Fruit fly (Drosophila melanogaster) whole organism, embryonic: ENCODE measurements around the gene CG3999.

Source experiments
- ATbp ChIP-seq: fragments of 200-800 bp; sonication (Bioruptor generic); optimal IDR thresholded peaks from 2 replicates; lab custom pipeline; 2017; ENCODE audit warnings: missing biosample characterization, mild to moderate bottlenecking, missing genetic modification characterization, missing genetic modification reagents
- Atf3 ChIP-seq: fragments of 200-800 bp; sonication (Bioruptor generic); optimal IDR thresholded peaks from 3 replicates; lab custom pipeline; 2016; ENCODE audit warnings: missing biosample characterization, missing genetic modification characterization
- BtbVII ChIP-seq: fragments of 200-800 bp; sonication (Bioruptor generic); optimal IDR thresholded peaks from 3 replicates; lab custom pipeline; 2017; ENCODE audit warnings: missing biosample characterization, mild to moderate bottlenecking, missing genetic modification characterization
- CG11723 ChIP-seq: fragments of 200-800 bp; sonication (Bioruptor generic); optimal IDR thresholded peaks from 2 replicates; lab custom pipeline; 2017; ENCODE audit warnings: missing biosample characterization, mild to moderate bottlenecking, missing genetic modification characterization
- CG14710 ChIP-seq: fragments of 200-800 bp; sonication (Bioruptor generic); optimal IDR thresholded peaks from 3 replicates; lab custom pipeline; 2019; ENCODE audit warnings: missing biosample characterization, mild to moderate bottlenecking, missing genetic modification characterization, moderate library complexity
- CG15073 ChIP-seq: fragments of 200-800 bp; sonication (Bioruptor generic); optimal IDR thresholded peaks from 2 replicates; lab custom pipeline; 2016; ENCODE audit warnings: missing biosample characterization, missing genetic modification characterization
- CG15269 ChIP-seq: fragments of 200-800 bp; sonication (Bioruptor generic); optimal IDR thresholded peaks from 2 replicates; lab custom pipeline; 2018; ENCODE audit warnings: missing biosample characterization, mild to moderate bottlenecking, missing genetic modification characterization, moderate library complexity
- CG17612 ChIP-seq: fragments of 200-800 bp; sonication (Bioruptor generic); IDR thresholded peaks from 2 replicates; pipeline ENCODE4 v1.3.6; 2022; ENCODE audit warnings: missing biosample characterization, missing genetic modification characterization
- CG18262 ChIP-seq: fragments of 200-800 bp; optimal IDR thresholded peaks from 3 replicates; lab custom pipeline; 2019; ENCODE audit warnings: missing biosample characterization, mild to moderate bottlenecking, missing genetic modification characterization, moderate library complexity
- CG18476 ChIP-seq: fragments of 200-800 bp; sonication (Bioruptor generic); optimal IDR thresholded peaks from 2 replicates; lab custom pipeline; 2016; ENCODE audit warnings: missing biosample characterization, mild to moderate bottlenecking, missing genetic modification characterization
- CG4282 ChIP-seq: fragments of 200-800 bp; sonication (Bioruptor generic); optimal IDR thresholded peaks from 2 replicates; lab custom pipeline; 2016; ENCODE audit warnings: missing biosample characterization, missing genetic modification characterization
- CG4404 ChIP-seq: fragments of 200-800 bp; sonication (Bioruptor generic); IDR thresholded peaks from 2 replicates; pipeline ENCODE4 v1.3.6; 2022; ENCODE audit warnings: missing biosample characterization, missing genetic modification characterization
- CG4707 ChIP-seq: fragments of 200-800 bp; sonication (Bioruptor generic); optimal IDR thresholded peaks from 2 replicates; lab custom pipeline; 2018; ENCODE audit warnings: missing biosample characterization, mild to moderate bottlenecking, missing genetic modification characterization, moderate library complexity
- CG7928 ChIP-seq: fragments of 200-800 bp; sonication (Bioruptor generic); optimal IDR thresholded peaks from 2 replicates; lab custom pipeline; 2017; ENCODE audit warnings: missing biosample characterization, mild to moderate bottlenecking, missing genetic modification characterization
- CG7987 ChIP-seq: fragments of 200-800 bp; sonication (Bioruptor generic); optimal IDR thresholded peaks from 2 replicates; lab custom pipeline; 2018; ENCODE audit warnings: missing biosample characterization, mild to moderate bottlenecking, missing genetic modification characterization, moderate library complexity
- CG8478 ChIP-seq: fragments of >200 bp; optimal IDR thresholded peaks from 2 replicates; lab custom pipeline; 2018
- CG9817 ChIP-seq: fragments of 200-800 bp; sonication (Bioruptor generic); optimal IDR thresholded peaks from 2 replicates; lab custom pipeline; 2018; ENCODE audit warnings: missing biosample characterization, mild to moderate bottlenecking, missing genetic modification characterization, moderate library complexity
- Dbx ChIP-seq: fragments of 200-800 bp; sonication (Bioruptor generic); IDR thresholded peaks from 3 replicates; pipeline ENCODE4 v1.3.6; 2022; ENCODE audit warnings: missing biosample characterization, missing genetic modification characterization
- E2f1 ChIP-seq: fragments of 200-800 bp; sonication (Bioruptor generic); IDR thresholded peaks from 2 replicates; pipeline ENCODE4 v1.3.6; 2022; ENCODE audit warnings: missing biosample characterization, missing genetic modification characterization
- Eip74EF ChIP-seq, 2 experiments: fragments of 200-800 bp in 1 of 2; fragments of >200 bp in 1 of 2; sonication (Bioruptor generic) in 1 of 2; optimal IDR thresholded peaks; 2 replicates each; lab custom pipeline; 2017 to 2019; ENCODE audit warnings: missing biosample characterization in 2 of 2, missing genetic modification characterization in 2 of 2, mild to moderate bottlenecking in 1 of 2, moderate library complexity in 1 of 2
- Fer1 ChIP-seq: fragments of 200-800 bp; sonication (Bioruptor generic); optimal IDR thresholded peaks from 2 replicates; lab custom pipeline; 2017; ENCODE audit warnings: missing biosample characterization, mild to moderate bottlenecking, missing genetic modification characterization
- Med ChIP-seq: fragments of 200-800 bp; sonication (Bioruptor generic); peaks from one replicate; lab custom pipeline; 2016; ENCODE audit warnings: missing biosample characterization, missing genetic modification characterization, mild to moderate bottlenecking, inconsistent platforms, moderate library complexity
- Side ChIP-seq: fragments of 200-800 bp; sonication (Bioruptor generic); optimal IDR thresholded peaks from 2 replicates; lab custom pipeline; 2016; ENCODE audit warnings: missing biosample characterization, missing genetic modification characterization
- Stat92E ChIP-seq, 3 experiments: fragments of >200 bp in 2 of 3; fragments of 200-800 bp in 1 of 3; sonication (Bioruptor generic) in 1 of 3; optimal IDR thresholded peaks; 2 replicates each; lab custom pipeline; 2017 to 2019; ENCODE audit warnings: missing biosample characterization in 3 of 3, missing genetic modification characterization in 3 of 3, mild to moderate bottlenecking in 1 of 3, moderate library complexity in 1 of 3
- Trl ChIP-seq, 3 experiments: fragments of >200 bp in 2 of 3; fragments of 200-800 bp in 1 of 3; sonication (Bioruptor generic) in 1 of 3; optimal IDR thresholded peaks; 2 replicates in 1 of 3; 3 replicates in 2 of 3; lab custom pipeline; 2016 to 2017; ENCODE audit warnings: missing biosample characterization in 1 of 3, missing genetic modification characterization in 1 of 3
- cg ChIP-seq: fragments of 200-800 bp; sonication (Bioruptor generic); optimal IDR thresholded peaks from 3 replicates; lab custom pipeline; 2019; ENCODE audit warnings: missing biosample characterization, mild to moderate bottlenecking, missing genetic modification characterization, moderate library complexity
- gsb ChIP-seq: fragments of 200-800 bp; sonication (Bioruptor generic); IDR thresholded peaks from 2 replicates; pipeline ENCODE4 v1.3.6; 2022; ENCODE audit warnings: missing biosample characterization, missing genetic modification characterization
- hbn ChIP-seq: fragments of 200-800 bp; sonication (Bioruptor generic); IDR thresholded peaks from 2 replicates; pipeline ENCODE4 v1.3.6; 2022; ENCODE audit warnings: missing biosample characterization, missing genetic modification characterization; ENCODE audit not compliant: partially characterized antibody
- klu ChIP-seq: fragments of 200-800 bp; sonication (Bioruptor generic); IDR thresholded peaks from 2 replicates; pipeline ENCODE4 v1.3.6; 2022; ENCODE audit warnings: missing biosample characterization, missing genetic modification characterization
- lbe ChIP-seq: fragments of 200-800 bp; sonication (Bioruptor generic); optimal IDR thresholded peaks from 2 replicates; lab custom pipeline; 2016; ENCODE audit warnings: missing biosample characterization, mild to moderate bottlenecking, missing genetic modification characterization
- lola ChIP-seq, 3 experiments: fragments of >200 bp in 2 of 3; fragments of 200-800 bp in 1 of 3; sonication (Bioruptor generic) in 1 of 3; optimal IDR thresholded peaks; 2 replicates each; lab custom pipeline; 2017 to 2019; ENCODE audit warnings: missing biosample characterization in 3 of 3, missing genetic modification characterization in 3 of 3, mild to moderate bottlenecking in 1 of 3, moderate library complexity in 1 of 3
- nau ChIP-seq: fragments of 200-800 bp; sonication (Bioruptor generic); optimal IDR thresholded peaks from 3 replicates; lab custom pipeline; 2017; ENCODE audit warnings: missing biosample characterization, mild to moderate bottlenecking, missing genetic modification characterization, missing genetic modification reagents
- nerfin-1 ChIP-seq: fragments of 200-800 bp; sonication (Bioruptor generic); optimal IDR thresholded peaks from 3 replicates; lab custom pipeline; 2019; ENCODE audit warnings: missing biosample characterization, mild to moderate bottlenecking, missing genetic modification characterization, moderate library complexity
- p53 ChIP-seq: fragments of 200-800 bp; sonication (Bioruptor generic); optimal IDR thresholded peaks from 2 replicates; lab custom pipeline; 2016; ENCODE audit warnings: missing biosample characterization, missing genetic modification characterization
- pfk ChIP-seq: fragments of 200-800 bp; sonication (Bioruptor generic); optimal IDR thresholded peaks from 2 replicates; lab custom pipeline; 2018; ENCODE audit warnings: missing biosample characterization, mild to moderate bottlenecking, missing genetic modification characterization, moderate library complexity
- phol ChIP-seq: fragments of 200-800 bp; sonication (Bioruptor generic); optimal IDR thresholded peaks from 3 replicates; lab custom pipeline; 2018; ENCODE audit warnings: missing biosample characterization, mild to moderate bottlenecking, missing genetic modification characterization, moderate library complexity
- pzg ChIP-seq: fragments of 200-800 bp; sonication (Bioruptor generic); optimal IDR thresholded peaks from 3 replicates; lab custom pipeline; 2018; ENCODE audit warnings: missing biosample characterization, mild to moderate bottlenecking, missing genetic modification characterization, moderate library complexity
- run ChIP-seq: fragments of 200-800 bp; sonication (Bioruptor generic); optimal IDR thresholded peaks from 3 replicates; lab custom pipeline; 2018; ENCODE audit warnings: missing biosample characterization, mild to moderate bottlenecking, missing genetic modification characterization
- sc ChIP-seq, 3 experiments: fragments of >200 bp in 2 of 3; fragments of 200-800 bp in 1 of 3; sonication (Bioruptor generic) in 1 of 3; optimal IDR thresholded peaks; 2 replicates in 2 of 3; 3 replicates in 1 of 3; lab custom pipeline; 2017; ENCODE audit warnings: mild to moderate bottlenecking in 1 of 3, missing biosample characterization in 1 of 3, missing genetic modification characterization in 1 of 3, missing genetic modification reagents in 1 of 3
- sd ChIP-seq: fragments of 200-800 bp; sonication (Bioruptor generic); optimal IDR thresholded peaks from 3 replicates; lab custom pipeline; 2018; ENCODE audit warnings: missing biosample characterization, mild to moderate bottlenecking, missing genetic modification characterization, moderate library complexity
- sens ChIP-seq: fragments of 200-800 bp; sonication (Bioruptor generic); peaks from one replicate; lab custom pipeline; 2016; ENCODE audit warnings: missing biosample characterization, missing genetic modification characterization
- sr ChIP-seq: fragments of 200-800 bp; sonication (Bioruptor generic); IDR thresholded peaks from 3 replicates; pipeline ENCODE4 v1.3.6; 2022; ENCODE audit warnings: missing biosample characterization, missing genetic modification characterization
- tgo ChIP-seq: fragments of 200-800 bp; sonication (Bioruptor generic); IDR thresholded peaks from 3 replicates; pipeline ENCODE4 v1.3.6; 2022; ENCODE audit warnings: missing biosample characterization, missing genetic modification characterization
- tin ChIP-seq: fragments of 200-800 bp; sonication (Bioruptor generic); optimal IDR thresholded peaks from 3 replicates; lab custom pipeline; 2016; ENCODE audit warnings: missing biosample characterization, missing genetic modification characterization
- vnd ChIP-seq: fragments of 200-800 bp; sonication (Bioruptor generic); IDR thresholded peaks from 3 replicates; pipeline ENCODE4 v1.3.6; 2022; ENCODE audit warnings: missing biosample characterization, missing genetic modification characterization; ENCODE audit not compliant: partially characterized antibody
- yki ChIP-seq: fragments of >200 bp; optimal IDR thresholded peaks from 3 replicates; lab custom pipeline; 2018
- zen2 ChIP-seq: fragments of 200-800 bp; sonication (Bioruptor generic); IDR thresholded peaks from 3 replicates; pipeline ENCODE4 v1.3.6; 2022; ENCODE audit warnings: missing biosample characterization, missing genetic modification characterization; ENCODE audit not compliant: partially characterized antibody

CG3999 gene

DNA sequence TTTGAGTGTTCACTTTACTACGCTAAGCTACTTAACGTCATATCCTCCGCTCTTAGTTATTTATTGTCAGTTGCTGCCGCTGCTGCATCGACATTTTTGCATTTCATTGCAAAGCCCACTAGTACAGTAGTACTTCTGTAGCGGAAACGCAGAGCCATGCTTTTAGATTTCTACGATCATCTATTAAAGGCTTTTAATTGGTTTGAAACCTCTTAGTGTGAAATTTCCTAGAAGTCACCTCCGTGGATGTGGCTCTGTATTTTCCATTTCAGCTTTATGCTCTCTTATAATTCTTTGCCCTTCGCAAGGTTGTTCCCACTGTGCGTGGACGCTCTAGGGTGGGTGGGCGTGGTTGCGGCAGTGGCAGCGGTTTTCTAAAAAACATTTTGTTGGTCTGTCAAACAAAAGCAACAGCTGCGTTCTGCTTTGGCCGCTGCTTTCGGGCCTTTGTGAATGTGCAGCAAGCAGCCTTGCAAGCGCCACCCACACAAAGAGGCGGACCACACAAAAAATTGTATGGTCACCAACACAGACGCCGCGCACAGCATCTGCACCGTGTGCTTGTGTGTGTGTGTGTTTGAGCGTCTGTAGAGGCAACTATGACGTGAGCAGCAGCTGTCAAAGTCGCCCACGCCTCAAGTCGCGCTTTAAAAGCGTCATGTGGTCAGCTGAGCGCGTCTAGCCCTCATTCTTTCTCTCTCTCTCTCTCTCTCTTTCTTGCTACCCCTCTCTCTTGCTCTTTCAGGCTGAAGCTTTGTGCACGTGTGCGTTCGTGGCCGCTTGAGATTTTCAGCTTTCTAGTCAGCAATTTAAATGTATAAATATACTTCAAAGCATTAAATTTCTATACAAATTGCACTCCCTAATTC, 15.5 kb downstream of the CG3999 start:
- 0 out of 2 replicates have a peak, but pooled peaks have one; percentile 25 for TF ChIP-seq hbn (GFP tag; lab: Robert Waterston, UW)
- TF ChIP-seq vnd (GFP tag; lab: Robert Waterston, UW): no peak
- peak; percentile 77 for TF ChIP-seq sens (GFP tag; lab: Kevin White, UChicago)
- TF ChIP-seq CG7928 (GFP tag; lab: Kevin White, UChicago): no peak
- no peak for TF ChIP-seq yki
- no peak for TF ChIP-seq BtbVII (GFP tag; lab: Kevin White, UChicago)
- no peak for TF ChIP-seq CG18476 (GFP tag; lab: Kevin White, UChicago)
- TF ChIP-seq klu: peak; percentile 25; the same call in 1 of the 2 replicates
- TF ChIP-seq ATbp (GFP tag; lab: Kevin White, UChicago): no peak
- peak; percentile 28; the same call in 1 of the 2 replicates for TF ChIP-seq E2f1 (GFP tag; lab: Robert Waterston, UW)
- TF ChIP-seq zen2 (GFP tag; lab: Robert Waterston, UW): 0 out of 3 replicates have a peak, but pooled peaks have one; percentile 6
- no peak for TF ChIP-seq lbe (GFP tag; lab: Kevin White, UChicago)
- peak; percentile 70 for TF ChIP-seq CG8478 (lab: Kevin White, UChicago)
- no peak for TF ChIP-seq Fer1
- TF ChIP-seq nerfin-1 (tag; lab: Kevin White, UChicago): no peak
- peak; percentile 87 for TF ChIP-seq sr (GFP tag; lab: Robert Waterston, UW)
- 0 out of 3 replicates have a peak, but pooled peaks have one; percentile 11 for TF ChIP-seq Dbx (GFP tag; lab: Robert Waterston, UW)
- TF ChIP-seq Stat92E (GFP tag; optimal IDR thresholded peaks at IDR 0.05; lab: Kevin White, UChicago): no peak
- TF ChIP-seq pfk (GFP tag; lab: Kevin White, UChicago): no peak
- TF ChIP-seq tgo (GFP tag; lab: Robert Waterston, UW): peak; percentile 15; the same call in 1 of the 3 replicates
- TF ChIP-seq Side: no peak
- TF ChIP-seq CG4404: no peak
- no peak for TF ChIP-seq lola (GFP tag; optimal IDR thresholded peaks at IDR 0.05; lab: Kevin White, UChicago)
- peak; percentile 9 for TF ChIP-seq CG7987 (GFP tag; lab: Kevin White, UChicago)
- TF ChIP-seq CG4707: peak; percentile 19
- no peak for TF ChIP-seq gsb (GFP tag; lab: Robert Waterston, UW)
- peak; percentile 67 for TF ChIP-seq Med (GFP tag; lab: Kevin White, UChicago)
- TF ChIP-seq CG18262 (tag; lab: Kevin White, UChicago): peak; percentile 3
- TF ChIP-seq Eip74EF (GFP tag; optimal IDR thresholded peaks at IDR 0.05; lab: Kevin White, UChicago): no peak
- TF ChIP-seq Trl (optimal IDR thresholded peaks at IDR 0.05; lab: Kevin White, UChicago): peak; percentile 41 to 53
- no peak for TF ChIP-seq Trl (GFP tag; optimal IDR thresholded peaks at IDR 0.05; lab: Kevin White, UChicago)
- TF ChIP-seq Atf3 (GFP tag; lab: Kevin White, UChicago): no peak
- no peak for TF ChIP-seq CG4282
- TF ChIP-seq sc (optimal IDR thresholded peaks at IDR 0.05; lab: Kevin White, UChicago): no peak
- no peak for TF ChIP-seq sc (GFP tag; optimal IDR thresholded peaks at IDR 0.05; lab: Kevin White, UChicago)
- TF ChIP-seq cg (GFP tag; lab: Kevin White, UChicago): peak; percentile 80
- TF ChIP-seq nau: peak; percentile 61
- no peak for TF ChIP-seq CG17612 (GFP tag; lab: Robert Waterston, UW)
- no peak for TF ChIP-seq pzg (GFP tag; lab: Kevin White, UChicago)
- peak; percentile 6 for TF ChIP-seq phol
- TF ChIP-seq CG9817 (tag; lab: Kevin White, UChicago): no peak
- no peak for TF ChIP-seq tin (GFP tag; lab: Kevin White, UChicago)
- no peak for TF ChIP-seq CG15073 (GFP tag; lab: Kevin White, UChicago)
- TF ChIP-seq run: no peak
- no peak for TF ChIP-seq CG15269 (tag; lab: Kevin White, UChicago)
- no peak for TF ChIP-seq p53
- peak; percentile 16 for TF ChIP-seq sd
- no peak for TF ChIP-seq CG11723 (GFP tag; lab: Kevin White, UChicago)
- no peak for TF ChIP-seq CG14710 (tag; lab: Kevin White, UChicago)
